Worm (Caenorhabditis elegans) whole organism, late embryonic: ENCODE measurements around the gene dex-1.

Experiments
- C08G9.2 ChIP-seq: sonication (generic microtip); optimal IDR thresholded peaks from 2 replicates; lab custom pipeline; 2016; ENCODE audit warnings: mild to moderate bottlenecking, missing genetic modification characterization, moderate library complexity, missing compliant biosample characterization
- C38D4.7 ChIP-seq: fragments of 200-800 bp; sonication (Bioruptor generic); optimal IDR thresholded peaks from 2 replicates; lab custom pipeline; 2018; ENCODE audit warnings: mild to moderate bottlenecking, missing genetic modification characterization, moderate library complexity, missing compliant biosample characterization
- F13H6.1 ChIP-seq: sonication (generic microtip); optimal IDR thresholded peaks from 2 replicates; lab custom pipeline; 2016; ENCODE audit warnings: missing genetic modification characterization, missing compliant biosample characterization
- K02D7.2 ChIP-seq: sonication (generic microtip); optimal IDR thresholded peaks from 2 replicates; lab custom pipeline; 2017; ENCODE audit warnings: mild to moderate bottlenecking, missing genetic modification characterization, missing compliant biosample characterization
- ahr-1 ChIP-seq: sonication (generic microtip); optimal IDR thresholded peaks from 2 replicates; lab custom pipeline; 2016; ENCODE audit warnings: missing genetic modification characterization, missing compliant biosample characterization
- ama-1 ChIP-seq: fragments of 150-350 bp; optimal IDR thresholded peaks from 2 replicates; lab custom pipeline; 2014
- ceh-14 ChIP-seq: sonication (generic microtip); optimal IDR thresholded peaks from 2 replicates; lab custom pipeline; 2016; ENCODE audit warnings: missing genotype, missing genetic modification characterization, missing compliant biosample characterization
- ceh-18 ChIP-seq: sonication (generic microtip); optimal IDR thresholded peaks from 2 replicates; lab custom pipeline; 2016; ENCODE audit warnings: missing genetic modification characterization, missing compliant biosample characterization
- ceh-22 ChIP-seq: sonication (generic microtip); optimal IDR thresholded peaks from 2 replicates; lab custom pipeline; 2017; ENCODE audit warnings: missing biosample characterization, missing genetic modification characterization
- ceh-24 ChIP-seq: sonication (generic microtip); optimal IDR thresholded peaks from 2 replicates; lab custom pipeline; 2016; ENCODE audit warnings: mild to moderate bottlenecking, missing genetic modification characterization, missing compliant biosample characterization
- ceh-31 ChIP-seq: sonication (generic microtip); optimal IDR thresholded peaks from 2 replicates; lab custom pipeline; 2016; ENCODE audit warnings: missing genetic modification characterization, missing compliant biosample characterization
- ceh-34 ChIP-seq: sonication (generic microtip); optimal IDR thresholded peaks from 2 replicates; lab custom pipeline; 2016; ENCODE audit warnings: mild to moderate bottlenecking, missing genetic modification characterization, missing compliant biosample characterization
- ceh-45 ChIP-seq: fragments of 200-800 bp; sonication (Bioruptor generic); IDR thresholded peaks from 2 replicates; pipeline ENCODE4 v1.3.6; 2022; ENCODE audit warnings: missing genetic modification reagents, missing genetic modification characterization, missing compliant biosample characterization
- ceh-9 ChIP-seq: sonication (generic microtip); optimal IDR thresholded peaks from 2 replicates; lab custom pipeline; 2016; ENCODE audit warnings: mild to moderate bottlenecking, missing genetic modification characterization, inconsistent platforms, missing compliant biosample characterization
- che-1 ChIP-seq: sonication (generic microtip); optimal IDR thresholded peaks from 2 replicates; lab custom pipeline; 2016; ENCODE audit warnings: mild to moderate bottlenecking, missing genetic modification characterization, missing compliant biosample characterization
- dve-1 ChIP-seq: sonication (generic microtip); optimal IDR thresholded peaks from 2 replicates; lab custom pipeline; 2017; ENCODE audit warnings: antibody characterized with exemption, mild to moderate bottlenecking, missing genetic modification characterization, missing compliant biosample characterization
- elt-4 ChIP-seq: sonication (generic microtip); optimal IDR thresholded peaks from 2 replicates; lab custom pipeline; 2016; ENCODE audit warnings: missing genetic modification characterization, missing compliant biosample characterization
- ets-4 ChIP-seq: sonication (generic microtip); optimal IDR thresholded peaks from 2 replicates; lab custom pipeline; 2016; ENCODE audit warnings: missing genetic modification characterization, missing compliant biosample characterization
- eyg-1 ChIP-seq: sonication (generic microtip); optimal IDR thresholded peaks from 2 replicates; lab custom pipeline; 2016; ENCODE audit warnings: missing genotype, missing genetic modification characterization, missing compliant biosample characterization
- fax-1 ChIP-seq: sonication (generic microtip); optimal IDR thresholded peaks from 2 replicates; lab custom pipeline; 2016; ENCODE audit warnings: missing genotype, missing genetic modification characterization, missing compliant biosample characterization
- fkh-6 ChIP-seq: sonication (generic microtip); optimal IDR thresholded peaks from 2 replicates; lab custom pipeline; 2016; ENCODE audit warnings: missing genetic modification characterization, missing compliant biosample characterization
- gmeb-2 ChIP-seq: sonication (generic microtip); optimal IDR thresholded peaks from 2 replicates; lab custom pipeline; 2016; ENCODE audit warnings: missing genetic modification characterization, inconsistent platforms, missing compliant biosample characterization
- hlh-6 ChIP-seq: sonication (generic microtip); optimal IDR thresholded peaks from 2 replicates; lab custom pipeline; 2016; ENCODE audit warnings: missing genotype, missing genetic modification characterization, missing compliant biosample characterization
- mec-3 ChIP-seq: sonication (generic microtip); optimal IDR thresholded peaks from 2 replicates; lab custom pipeline; 2016; ENCODE audit warnings: borderline replicate concordance, missing genetic modification characterization, missing compliant biosample characterization
- nfya-1 ChIP-seq: sonication (generic microtip); optimal IDR thresholded peaks from 2 replicates; lab custom pipeline; 2017; ENCODE audit warnings: missing genetic modification characterization, mild to moderate bottlenecking, missing compliant biosample characterization, antibody characterized with exemption, moderate library complexity
- nhr-232 ChIP-seq: sonication (generic microtip); optimal IDR thresholded peaks from 2 replicates; lab custom pipeline; 2016; ENCODE audit warnings: missing genetic modification characterization, missing compliant biosample characterization
- npax-4 ChIP-seq: sonication (generic microtip); optimal IDR thresholded peaks from 2 replicates; lab custom pipeline; 2016; ENCODE audit warnings: missing genetic modification characterization, missing compliant biosample characterization
- pat-9 ChIP-seq: fragments of 200-800 bp; sonication (Bioruptor generic); optimal IDR thresholded peaks from 2 replicates; lab custom pipeline; 2018; ENCODE audit warnings: mild to moderate bottlenecking, missing genetic modification characterization, moderate library complexity, missing compliant biosample characterization
- pax-1 ChIP-seq: fragments of 150-350 bp; optimal IDR thresholded peaks from 2 replicates; lab custom pipeline; 2014; ENCODE audit warnings: missing biosample characterization, missing genetic modification characterization
- pha-2 ChIP-seq: sonication (generic microtip); optimal IDR thresholded peaks from 2 replicates; lab custom pipeline; 2017; ENCODE audit warnings: mild to moderate bottlenecking, missing genetic modification characterization, missing compliant biosample characterization
- pha-4 ChIP-seq: fragments of 150-350 bp; optimal IDR thresholded peaks from 2 replicates; lab custom pipeline; 2018; ENCODE audit warnings: missing biosample characterization, missing genetic modification reagents, missing genetic modification characterization
- pqm-1 ChIP-seq: sonication (generic microtip); optimal IDR thresholded peaks from 2 replicates; lab custom pipeline; 2016; ENCODE audit warnings: missing genetic modification characterization, missing compliant biosample characterization
- pros-1 ChIP-seq: fragments of 150-350 bp; optimal IDR thresholded peaks from 2 replicates; lab custom pipeline; 2014; ENCODE audit warnings: missing biosample characterization, missing genetic modification reagents, missing genetic modification characterization
- ref-2 ChIP-seq: sonication (generic microtip); optimal IDR thresholded peaks from 2 replicates; lab custom pipeline; 2016; ENCODE audit warnings: missing genetic modification characterization, missing compliant biosample characterization
- rnt-1 ChIP-seq: sonication (generic microtip); optimal IDR thresholded peaks from 2 replicates; lab custom pipeline; 2016; ENCODE audit warnings: missing genetic modification characterization, missing compliant biosample characterization
- sdc-2 ChIP-seq: sonication (generic microtip); optimal IDR thresholded peaks from 2 replicates; lab custom pipeline; 2016; ENCODE audit warnings: missing genotype, missing genetic modification characterization, missing compliant biosample characterization
- sox-2 ChIP-seq: fragments of 200-800 bp; sonication (Bioruptor generic); IDR thresholded peaks from 2 replicates; pipeline ENCODE4 v1.3.6; 2022; ENCODE audit warnings: missing genetic modification reagents, missing genetic modification characterization, missing compliant biosample characterization
- sox-4 ChIP-seq: sonication (generic microtip); optimal IDR thresholded peaks from 2 replicates; lab custom pipeline; 2017; ENCODE audit warnings: mild to moderate bottlenecking, missing genetic modification characterization, inconsistent platforms, missing compliant biosample characterization
- tbx-2 ChIP-seq: sonication (generic microtip); optimal IDR thresholded peaks from 2 replicates; lab custom pipeline; 2016; ENCODE audit warnings: missing genetic modification characterization, missing compliant biosample characterization
- unc-55 ChIP-seq: sonication (generic microtip); optimal IDR thresholded peaks from 2 replicates; lab custom pipeline; 2017; ENCODE audit warnings: missing biosample characterization, missing genetic modification reagents, missing genetic modification characterization
- unc-86 ChIP-seq: sonication (generic microtip); optimal IDR thresholded peaks from 2 replicates; lab custom pipeline; 2016; ENCODE audit warnings: missing genetic modification characterization, missing compliant biosample characterization
- zip-5 ChIP-seq: sonication (generic microtip); optimal IDR thresholded peaks from 2 replicates; lab custom pipeline; 2016; ENCODE audit warnings: missing genetic modification characterization, missing compliant biosample characterization
- ztf-16 ChIP-seq: sonication (generic microtip); optimal IDR thresholded peaks from 2 replicates; lab custom pipeline; 2017; ENCODE audit warnings: missing genetic modification characterization, missing compliant biosample characterization

dex-1 gene

DNA sequence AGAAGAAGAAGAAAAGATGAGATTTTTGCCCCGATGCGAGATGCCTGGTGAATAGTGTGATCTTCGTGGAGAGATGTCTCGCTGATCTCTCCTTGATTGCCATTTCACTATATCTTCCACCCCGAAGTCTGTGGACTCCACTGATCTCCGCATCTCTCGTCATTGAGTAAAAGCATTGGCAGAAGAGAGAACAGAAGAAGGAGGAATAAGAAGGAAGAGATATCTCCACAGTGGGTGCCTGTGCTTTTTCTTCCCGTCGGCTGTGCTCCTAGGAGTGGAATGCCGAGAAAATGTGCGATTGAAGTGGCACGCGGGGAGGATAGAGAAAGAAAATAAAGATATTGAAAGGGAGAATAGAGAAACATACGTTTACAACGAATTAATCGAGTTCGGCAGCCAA is 37.8 kb downstream of the dex-1 start (continued):
- TF ChIP-seq che-1 (tag; lab: Kevin White, UChicago) (no peak), F13H6.1 (tag; lab: Kevin White, UChicago) (no peak), sdc-2 (tag; lab: Kevin White, UChicago) (no peak), pax-1 (tag; lab: Kevin White, UChicago) (no peak), ahr-1 (tag; lab: Kevin White, UChicago) (no peak), fkh-6 (tag; lab: Kevin White, UChicago) (no peak), sox-4 (tag; lab: Kevin White, UChicago) (no peak), sox-2 (no peak), ets-4 (no peak), npax-4 (tag; lab: Kevin White, UChicago) (no peak), hlh-6 (no peak), pat-9 (tag; lab: Kevin White, UChicago) (peak; percentile 25), C38D4.7 (GFP tag; lab: Kevin White, UChicago) (no peak), ceh-22 (tag; lab: Kevin White, UChicago) (no peak), ceh-31 (tag; lab: Kevin White, UChicago) (no peak), gmeb-2 (tag; lab: Kevin White, UChicago) (no peak)

DNA sequence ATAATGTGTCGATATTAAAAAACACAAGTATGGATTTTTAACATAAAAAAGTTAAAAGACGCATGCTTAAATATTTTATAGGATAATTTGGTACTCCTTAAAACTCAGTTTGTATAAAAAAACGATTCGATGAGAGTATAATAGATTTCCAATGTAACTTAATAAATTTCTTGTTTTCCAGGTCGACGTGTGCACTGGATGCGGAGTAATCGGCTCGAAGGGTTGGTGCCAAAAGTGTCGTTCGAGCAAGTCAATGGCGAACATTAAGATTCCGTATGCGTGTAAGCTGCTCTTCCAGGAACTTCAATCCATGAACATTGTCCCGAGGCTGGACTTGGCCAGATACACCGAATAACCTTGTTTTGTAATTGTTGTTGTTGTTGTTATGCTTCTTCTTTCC is 38.4 kb downstream of the dex-1 start:
- TF ChIP-seq ceh-45 (no peak), rnt-1 (tag; lab: Kevin White, UChicago) (no peak), C08G9.2 (no peak), ceh-24 (no peak), elt-4 (tag; lab: Kevin White, UChicago) (no peak), fax-1 (no peak)

ce11 chrIII:5564799-5565198 is 38.9 kb downstream of the dex-1 start, which contains the start of gene mlc-3:
Gene mlc-3 (plus strand): TSS chrIII:5565025.
- no peak for TF ChIP-seq C38D4.7 (GFP tag; lab: Kevin White, UChicago)
- peak; percentile 73 for TF ChIP-seq ceh-18 (tag; lab: Kevin White, UChicago)
- peak; percentile 45 for TF ChIP-seq ceh-31 (tag; lab: Kevin White, UChicago)
- TF ChIP-seq nhr-232 (tag; lab: Kevin White, UChicago), result no peak
- peak; percentile 47 for TF ChIP-seq pat-9 (tag; lab: Kevin White, UChicago)
- TF ChIP-seq nfya-1, result peak; percentile 13
- no peak for TF ChIP-seq npax-4 (tag; lab: Kevin White, UChicago)
- TF ChIP-seq tbx-2 (tag; lab: Kevin White, UChicago), result peak; percentile 32
- TF ChIP-seq ztf-16 (tag; lab: Kevin White, UChicago), result no peak
- TF ChIP-seq ama-1 (lab: Kevin White, UChicago), result no peak
- no peak for TF ChIP-seq zip-5
- peak; percentile 34 for TF ChIP-seq ceh-14
- peak; percentile 58 for TF ChIP-seq ceh-34 (tag; lab: Kevin White, UChicago)
- peak; percentile 68 for TF ChIP-seq ets-4
- peak; percentile 14 for TF ChIP-seq eyg-1 (tag; lab: Kevin White, UChicago)
- TF ChIP-seq gmeb-2 (tag; lab: Kevin White, UChicago), result no peak
- TF ChIP-seq pha-2 (tag; lab: Kevin White, UChicago), result no peak
- peak; percentile 32 for TF ChIP-seq ref-2
- TF ChIP-seq, all 69 proteins: peak for 10

DNA sequence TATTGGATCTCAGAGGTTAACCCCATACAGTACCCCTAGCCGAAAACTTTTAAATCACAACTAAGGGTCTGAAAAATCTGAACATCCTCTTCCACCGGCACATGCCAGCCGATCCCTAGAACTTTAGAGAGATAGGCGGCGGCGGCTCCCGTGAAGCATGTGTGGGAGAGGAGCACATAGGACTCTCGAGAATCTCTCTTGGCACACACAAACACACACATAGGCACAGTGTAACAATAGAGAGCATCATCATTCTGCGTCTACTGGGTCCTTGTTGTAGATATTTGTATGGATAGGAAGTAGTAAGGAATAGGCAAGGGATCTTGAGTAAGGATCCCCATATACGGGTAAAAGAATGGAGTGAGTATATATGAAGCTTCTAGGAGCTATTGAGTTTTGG is 39.8 kb downstream of the dex-1 start:
- TF ChIP-seq pqm-1, result no peak
- peak; percentile 8 for TF ChIP-seq unc-55 (GFP tag; lab: Kevin White, UChicago)
- TF ChIP-seq, all 69 proteins: peak for 1

DNA sequence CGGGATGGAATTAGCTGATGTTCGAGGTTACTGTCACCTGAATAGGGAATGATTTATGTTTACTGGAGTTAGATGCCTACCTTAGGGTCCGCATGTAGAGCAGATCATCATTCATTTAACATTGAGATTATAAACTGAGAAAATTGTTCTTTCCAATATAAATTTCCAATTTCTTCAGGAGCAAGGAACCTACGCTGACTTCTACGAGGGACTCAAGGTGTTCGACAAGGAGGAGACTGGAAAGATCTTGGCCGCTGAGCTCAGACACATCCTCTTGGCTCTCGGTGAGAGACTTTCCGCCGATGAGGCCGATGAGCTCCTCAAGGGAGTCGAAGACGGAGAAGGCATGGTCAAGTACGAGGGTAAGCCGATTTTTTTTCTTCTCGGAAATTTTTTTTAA is 40.6 kb downstream of the dex-1 start:
- TF ChIP-seq fax-1 (no peak), nhr-232 (tag; lab: Kevin White, UChicago) (no peak), pat-9 (tag; lab: Kevin White, UChicago) (no peak), mec-3 (no peak), ahr-1 (tag; lab: Kevin White, UChicago) (no peak), ceh-31 (tag; lab: Kevin White, UChicago) (no peak), gmeb-2 (tag; lab: Kevin White, UChicago) (no peak), pha-4 (tag; lab: Kevin White, UChicago) (no peak), npax-4 (tag; lab: Kevin White, UChicago) (no peak), dve-1 (tag; lab: Kevin White, UChicago) (no peak), ceh-22 (tag; lab: Kevin White, UChicago) (no peak), unc-86 (tag; lab: Kevin White, UChicago) (no peak), K02D7.2 (tag; lab: Kevin White, UChicago) (no peak), ceh-24 (no peak), pros-1 (tag; lab: Kevin White, UChicago) (no peak), ceh-9 (tag; lab: Kevin White, UChicago) (no peak)
- TF ChIP-seq, all 69 proteins: peak for 0
